Worm (Caenorhabditis elegans): ENCODE results near the gene rpl-11.1.

DNA sequence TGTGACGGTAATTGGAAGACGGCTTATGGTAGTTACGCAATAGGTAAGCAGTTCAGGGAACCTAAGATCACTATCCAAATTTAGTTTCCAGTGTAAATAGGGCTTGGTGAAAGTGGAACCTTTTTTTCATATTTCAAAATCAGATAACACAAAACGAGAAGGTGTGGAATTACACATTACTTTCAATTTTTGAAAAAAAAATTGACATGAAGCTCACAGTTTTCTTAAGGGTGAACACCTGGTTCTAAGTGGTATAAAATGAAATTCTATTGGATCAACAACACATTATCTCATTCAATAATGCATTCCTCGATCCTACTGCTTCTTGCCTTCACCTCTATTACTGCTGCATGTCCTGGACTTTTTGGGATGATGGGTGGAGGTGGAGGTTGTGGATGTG, 29.9 kb downstream of the rpl-11.1 start, which contains the start of gene grl-30:
- TF ChIP-seq him-1 (tag; optimal IDR thresholded peaks at IDR 0.05) (no peak), dao-5 (tag; optimal IDR thresholded peaks at IDR 0.05) (no peak)
